Worm (Caenorhabditis elegans) whole organism, young adult: ENCODE results near the gene F17E9.2.

Experiments used
- B0261.1 ChIP-seq: sonication (generic microtip); optimal IDR thresholded peaks from 2 replicates; lab custom pipeline; 2016; ENCODE audit warnings: mild to moderate bottlenecking, missing genetic modification characterization, moderate library complexity, missing compliant biosample characterization
- F49E8.2 ChIP-seq: sonication (generic microtip); optimal IDR thresholded peaks from 3 replicates; lab custom pipeline; 2017; ENCODE audit warnings: missing genetic modification characterization, mild to moderate bottlenecking, missing compliant biosample characterization, antibody characterized with exemption, moderate library complexity; ENCODE audit not compliant: insufficient read depth
- Y53G8AR.9 ChIP-seq: fragments of 200-800 bp; sonication (Bioruptor generic); conservative IDR thresholded peaks from 2 replicates; pipeline ENCODE4 v1.3.6; 2022; ENCODE audit warnings: missing genetic modification reagents, missing genetic modification characterization, missing compliant biosample characterization
- attf-6 ChIP-seq: fragments of 200-800 bp; sonication (Bioruptor generic); IDR thresholded peaks from 2 replicates; pipeline ENCODE4 v1.3.6; 2022; ENCODE audit warnings: missing genetic modification reagents, missing genetic modification characterization, missing compliant biosample characterization
- cebp-2 ChIP-seq: fragments of 200-800 bp; sonication (Bioruptor generic); IDR thresholded peaks from 2 replicates; pipeline ENCODE4 v1.3.6; 2022; ENCODE audit warnings: missing genetic modification characterization, missing compliant biosample characterization
- chd-7 ChIP-seq: sonication (generic microtip); optimal IDR thresholded peaks from 2 replicates; lab custom pipeline; 2016; ENCODE audit warnings: mild to moderate bottlenecking, missing genetic modification characterization, moderate library complexity, missing compliant biosample characterization
- dpl-1 ChIP-seq: fragments of 150-350 bp; optimal IDR thresholded peaks from 2 replicates; lab custom pipeline; 2014; ENCODE audit warnings: missing biosample characterization, missing genetic modification reagents, missing genetic modification characterization
- efl-1 ChIP-seq: fragments of 150-350 bp; optimal IDR thresholded peaks from 2 replicates; lab custom pipeline; 2014; ENCODE audit warnings: missing biosample characterization, missing genetic modification reagents, missing genetic modification characterization
- nhr-90 ChIP-seq: sonication (generic microtip); optimal IDR thresholded peaks from 2 replicates; lab custom pipeline; 2016; ENCODE audit warnings: missing genotype, mild to moderate bottlenecking, missing genetic modification characterization, missing compliant biosample characterization
- tbx-9 ChIP-seq: sonication (generic microtip); optimal IDR thresholded peaks from 2 replicates; lab custom pipeline; 2016; ENCODE audit warnings: borderline replicate concordance, missing genetic modification characterization, inconsistent platforms, missing compliant biosample characterization
- unc-130 ChIP-seq: sonication (generic microtip); optimal IDR thresholded peaks from 2 replicates; lab custom pipeline; 2016; ENCODE audit warnings: missing genetic modification reagents, missing genetic modification characterization, missing compliant biosample characterization
- unc-62 ChIP-seq: fragments of 150-350 bp; optimal IDR thresholded peaks from 2 replicates; lab custom pipeline; 2014; ENCODE audit warnings: missing biosample characterization, missing genetic modification reagents, missing genetic modification characterization
- ztf-6 ChIP-seq: fragments of 200-800 bp; sonication (Bioruptor generic); IDR thresholded peaks from 2 replicates; pipeline ENCODE4 v1.3.6; 2022; ENCODE audit warnings: missing genetic modification reagents, missing genetic modification characterization, missing compliant biosample characterization

DNA sequence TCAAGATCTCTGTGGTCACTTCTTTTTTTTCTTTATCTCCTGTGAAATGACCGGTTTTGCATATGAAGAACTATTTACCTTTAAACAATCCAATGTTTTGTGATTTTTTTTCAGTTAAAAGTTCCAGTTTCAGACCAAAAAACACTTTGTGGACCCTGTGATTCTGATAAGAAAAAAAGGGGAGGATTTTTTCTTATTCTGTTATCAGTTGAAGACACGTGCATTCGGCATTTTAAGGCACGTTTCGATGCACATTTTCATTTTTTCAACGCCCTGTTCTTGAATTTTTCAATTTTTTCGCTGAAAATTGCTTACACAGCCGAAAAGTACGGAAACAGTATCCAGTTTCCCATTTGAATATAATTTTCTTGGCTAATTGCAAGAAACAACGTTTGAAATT is 10.6 kb downstream of the F17E9.2 start, which contains the start of gene aagr-1:
- TF ChIP-seq cebp-2 (GFP tag; lab: Robert Waterston, UW) (no peak), efl-1 (no peak), B0261.1 (tag; lab: Kevin White, UChicago) (no peak), Y53G8AR.9 (GFP tag; lab: Robert Waterston, UW) (no peak), dpl-1 (GFP tag; lab: Kevin White, UChicago) (no peak), unc-130 (GFP tag; lab: Kevin White, UChicago) (no peak), nhr-90 (tag; lab: Kevin White, UChicago) (no peak), unc-62 (GFP tag; lab: Kevin White, UChicago) (no peak), tbx-9 (tag; lab: Kevin White, UChicago) (no peak), attf-6 (no peak), ztf-6 (no peak), chd-7 (tag; lab: Kevin White, UChicago) (no peak), F49E8.2 (no peak)
